Worm (Caenorhabditis elegans) whole organism, L3 larva: ENCODE results near the gene dod-19.

Experiments
- R02D3.7 ChIP-seq: fragments of 150-350 bp; optimal IDR thresholded peaks from 2 replicates; lab custom pipeline; 2014; ENCODE audit warnings: missing biosample characterization, missing genetic modification characterization
- ZK546.5 ChIP-seq: sonication (generic microtip); optimal IDR thresholded peaks from 2 replicates; lab custom pipeline; 2017; ENCODE audit warnings: missing biosample characterization, missing genetic modification characterization
- aly-2 ChIP-seq: fragments of 150-350 bp; optimal IDR thresholded peaks from 2 replicates; lab custom pipeline; 2014; ENCODE audit warnings: missing biosample characterization, missing genetic modification characterization
- ama-1 ChIP-seq: fragments of 150-350 bp; optimal IDR thresholded peaks from 2 replicates; lab custom pipeline; 2018
- ceh-16 ChIP-seq: sonication (generic microtip); optimal IDR thresholded peaks from 2 replicates; lab custom pipeline; 2017; ENCODE audit warnings: missing biosample characterization, missing genetic modification characterization
- ceh-28 ChIP-seq: fragments of 150-350 bp; optimal IDR thresholded peaks from 2 replicates; lab custom pipeline; 2014; ENCODE audit warnings: missing biosample characterization, missing genetic modification reagents, missing genetic modification characterization
- ceh-82 ChIP-seq: fragments of 150-350 bp; optimal IDR thresholded peaks from 2 replicates; lab custom pipeline; 2014; ENCODE audit warnings: missing biosample characterization, missing genetic modification characterization
- ceh-9 ChIP-seq: sonication (generic microtip); optimal IDR thresholded peaks from 2 replicates; lab custom pipeline; 2018; ENCODE audit warnings: missing biosample characterization, missing genetic modification characterization
- daf-12 ChIP-seq: fragments of 150-350 bp; optimal IDR thresholded peaks from 2 replicates; lab custom pipeline; 2014; ENCODE audit warnings: missing biosample characterization, missing genetic modification reagents, missing genetic modification characterization
- egl-27 ChIP-seq: sonication (generic microtip); optimal IDR thresholded peaks from 4 replicates; lab custom pipeline; 2017; ENCODE audit warnings: missing biosample characterization, missing genetic modification reagents, missing genetic modification characterization
- egl-5 ChIP-seq: fragments of 150-350 bp; optimal IDR thresholded peaks from 2 replicates; lab custom pipeline; 2017; ENCODE audit warnings: missing biosample characterization, missing genetic modification reagents, missing genetic modification characterization, inconsistent platforms
- elt-1 ChIP-seq: fragments of 150-350 bp; optimal IDR thresholded peaks from 2 replicates; lab custom pipeline; 2014; ENCODE audit warnings: missing biosample characterization, missing genetic modification characterization
- elt-2 ChIP-seq: sonication (generic microtip); optimal IDR thresholded peaks from 2 replicates; lab custom pipeline; 2016; ENCODE audit warnings: missing genetic modification reagents, mild to moderate bottlenecking, missing genetic modification characterization, missing compliant biosample characterization
- elt-3 ChIP-seq, 3 experiments: fragments of 150-350 bp in 1 of 3; sonication (generic microtip) in 2 of 3; optimal IDR thresholded peaks; 2 replicates in 2 of 3; 4 replicates in 1 of 3; lab custom pipeline; 2014 to 2017; ENCODE audit warnings: missing biosample characterization in 3 of 3, missing genetic modification characterization in 3 of 3
- eor-1 ChIP-seq, 2 experiments: fragments of 150-350 bp; optimal IDR thresholded peaks; 2 replicates each; lab custom pipeline; 2014 to 2018; ENCODE audit warnings: missing biosample characterization in 2 of 2, missing genetic modification characterization in 2 of 2
- fkh-10 ChIP-seq: sonication (generic microtip); optimal IDR thresholded peaks from 2 replicates; lab custom pipeline; 2017; ENCODE audit warnings: missing biosample characterization, missing genetic modification reagents, missing genetic modification characterization
- fkh-2 ChIP-seq: fragments of 150-350 bp; optimal IDR thresholded peaks from 2 replicates; lab custom pipeline; 2014; ENCODE audit warnings: missing biosample characterization, missing genetic modification reagents, missing genetic modification characterization
- fos-1 ChIP-seq: fragments of 150-350 bp; optimal IDR thresholded peaks from 2 replicates; lab custom pipeline; 2014; ENCODE audit warnings: missing biosample characterization, missing genetic modification characterization
- hmg-11 ChIP-seq: sonication (generic microtip); optimal IDR thresholded peaks from 2 replicates; lab custom pipeline; 2016; ENCODE audit warnings: missing genetic modification characterization, missing compliant biosample characterization
- jun-1 ChIP-seq: fragments of 150-350 bp; optimal IDR thresholded peaks from 2 replicates; lab custom pipeline; 2014; ENCODE audit warnings: missing biosample characterization, missing genetic modification reagents, missing genetic modification characterization
- lin-15B ChIP-seq: fragments of 150-350 bp; optimal IDR thresholded peaks from 2 replicates; lab custom pipeline; 2014; ENCODE audit warnings: missing biosample characterization, missing genetic modification characterization
- lin-39 ChIP-seq: fragments of 150-350 bp; optimal IDR thresholded peaks from 2 replicates; lab custom pipeline; 2018; ENCODE audit warnings: missing biosample characterization, missing genetic modification reagents, missing genetic modification characterization
- lsy-12 ChIP-seq: sonication (generic microtip); optimal IDR thresholded peaks from 2 replicates; lab custom pipeline; 2016; ENCODE audit warnings: mild to moderate bottlenecking, missing genetic modification characterization, missing compliant biosample characterization
- mdl-1 ChIP-seq: fragments of 150-350 bp; optimal IDR thresholded peaks from 2 replicates; lab custom pipeline; 2014; ENCODE audit warnings: missing biosample characterization, missing genetic modification characterization
- mml-1 ChIP-seq: fragments of 150-350 bp; sonication (generic microtip); optimal IDR thresholded peaks from 3 replicates; lab custom pipeline; 2014; ENCODE audit warnings: missing biosample characterization, missing genetic modification characterization
- nfya-1 ChIP-seq: sonication (generic microtip); optimal IDR thresholded peaks from 2 replicates; lab custom pipeline; 2017; ENCODE audit warnings: missing genetic modification characterization, mild to moderate bottlenecking, missing compliant biosample characterization, antibody characterized with exemption, moderate library complexity; ENCODE audit not compliant: insufficient read depth
- nhr-11 ChIP-seq: fragments of 150-350 bp; optimal IDR thresholded peaks from 2 replicates; lab custom pipeline; 2014; ENCODE audit warnings: missing biosample characterization, missing genetic modification characterization
- nhr-12 ChIP-seq: fragments of 150-350 bp; optimal IDR thresholded peaks from 2 replicates; lab custom pipeline; 2014; ENCODE audit warnings: missing biosample characterization, missing genetic modification characterization
- nhr-23 ChIP-seq: fragments of 150-350 bp; optimal IDR thresholded peaks from 2 replicates; lab custom pipeline; 2014; ENCODE audit warnings: missing biosample characterization, missing genetic modification reagents, missing genetic modification characterization
- nhr-237 ChIP-seq: fragments of 150-350 bp; optimal IDR thresholded peaks from 2 replicates; lab custom pipeline; 2014; ENCODE audit warnings: missing biosample characterization, missing genetic modification characterization
- nhr-25 ChIP-seq: sonication (generic microtip); optimal IDR thresholded peaks from 2 replicates; lab custom pipeline; 2017; ENCODE audit warnings: missing biosample characterization, missing genetic modification characterization
- nhr-28 ChIP-seq: fragments of 150-350 bp; optimal IDR thresholded peaks from 2 replicates; lab custom pipeline; 2014; ENCODE audit warnings: missing biosample characterization, missing genetic modification characterization
- nhr-43 ChIP-seq: sonication (generic microtip); optimal IDR thresholded peaks from 2 replicates; lab custom pipeline; 2016; ENCODE audit warnings: mild to moderate bottlenecking, missing genetic modification characterization, missing compliant biosample characterization; ENCODE audit not compliant: poor library complexity, severe bottlenecking
- nhr-67 ChIP-seq: fragments of 150-350 bp; optimal IDR thresholded peaks from 2 replicates; lab custom pipeline; 2014; ENCODE audit warnings: missing biosample characterization, missing genetic modification characterization
- nhr-76 ChIP-seq: fragments of 150-350 bp; sonication (generic microtip); optimal IDR thresholded peaks from 5 replicates; lab custom pipeline; 2014; ENCODE audit warnings: missing biosample characterization, missing genetic modification characterization
- nhr-77 ChIP-seq: fragments of 150-350 bp; optimal IDR thresholded peaks from 2 replicates; lab custom pipeline; 2014; ENCODE audit warnings: missing biosample characterization, missing genetic modification characterization
- pha-4 ChIP-seq: fragments of 150-350 bp; optimal IDR thresholded peaks from 2 replicates; lab custom pipeline; 2014; ENCODE audit warnings: missing biosample characterization, missing genetic modification reagents, missing genetic modification characterization
- pqm-1 ChIP-seq: fragments of 150-350 bp; optimal IDR thresholded peaks from 2 replicates; lab custom pipeline; 2017; ENCODE audit warnings: missing biosample characterization, missing genetic modification characterization, inconsistent platforms
- sea-2 ChIP-seq: fragments of 150-350 bp; sonication (generic microtip); optimal IDR thresholded peaks from 4 replicates; lab custom pipeline; 2014; ENCODE audit warnings: missing biosample characterization, missing genetic modification reagents, missing genetic modification characterization
- skn-1 ChIP-seq: fragments of 150-350 bp; optimal IDR thresholded peaks from 2 replicates; lab custom pipeline; 2014; ENCODE audit warnings: missing biosample characterization, missing genetic modification characterization
- snpc-4 ChIP-seq: fragments of 150-350 bp; optimal IDR thresholded peaks from 2 replicates; lab custom pipeline; 2014; ENCODE audit warnings: missing biosample characterization, missing genetic modification characterization
- tbx-2 ChIP-seq: sonication (generic microtip); optimal IDR thresholded peaks from 2 replicates; lab custom pipeline; 2016; ENCODE audit warnings: mild to moderate bottlenecking, missing genetic modification characterization, missing compliant biosample characterization
- unc-39 ChIP-seq: sonication (generic microtip); optimal IDR thresholded peaks from 4 replicates; lab custom pipeline; 2017; ENCODE audit warnings: missing biosample characterization, missing genetic modification characterization
- unc-62 ChIP-seq: fragments of 150-350 bp; sonication (generic microtip); optimal IDR thresholded peaks from 4 replicates; lab custom pipeline; 2014; ENCODE audit warnings: missing biosample characterization, missing genetic modification reagents, missing genetic modification characterization
- zag-1 ChIP-seq: fragments of 150-350 bp; optimal IDR thresholded peaks from 2 replicates; lab custom pipeline; 2014; ENCODE audit warnings: missing biosample characterization, missing genetic modification characterization
- ztf-11 ChIP-seq: fragments of 150-350 bp; optimal IDR thresholded peaks from 2 replicates; lab custom pipeline; 2014; ENCODE audit warnings: missing biosample characterization, missing genetic modification characterization
- ztf-4 ChIP-seq: fragments of 150-350 bp; optimal IDR thresholded peaks from 2 replicates; lab custom pipeline; 2014; ENCODE audit warnings: missing biosample characterization, missing genetic modification characterization

The dod-19 gene

ce11 chrV:385488-385887, 29.1 kb downstream of the dod-19 start, which contains the start of gene lipl-5 (continued):
- TF ChIP-seq pha-4 (tag; lab: Kevin White, UChicago) (peak; percentile 54), egl-5 (tag; lab: Kevin White, UChicago) (no peak), ceh-16 (tag; lab: Kevin White, UChicago) (no peak), R02D3.7 (no peak), nhr-12 (tag; lab: Kevin White, UChicago) (no peak), ztf-11 (tag; lab: Kevin White, UChicago) (no peak), elt-3 (tag; optimal IDR thresholded peaks at IDR 0.05; lab: Kevin White, UChicago) (no peak)

ce11 chrV:384511-384910, 30.0 kb downstream of the dod-19 start:
- TF ChIP-seq elt-2 (tag; lab: Kevin White, UChicago) (peak; percentile 83), pqm-1 (tag; lab: Kevin White, UChicago) (peak; percentile 31), nhr-43 (tag; lab: Kevin White, UChicago) (no peak), nhr-28 (no peak)
- TF ChIP-seq, all 47 proteins: peak for 2

- TF ChIP-seq nhr-11 (tag; lab: Kevin White, UChicago) (no peak), pqm-1 (tag; lab: Kevin White, UChicago) (no peak), elt-1 (no peak), fos-1 (tag; lab: Kevin White, UChicago) (no peak), tbx-2 (peak; percentile 10), nhr-25 (tag; lab: Kevin White, UChicago) (peak; percentile 92), nfya-1 (tag; lab: Kevin White, UChicago) (no peak), aly-2 (tag; lab: Kevin White, UChicago) (no peak), nhr-76 (no peak), fkh-2 (no peak), ztf-4 (tag; lab: Kevin White, UChicago) (no peak), nhr-237 (tag; lab: Kevin White, UChicago) (no peak), hmg-11 (no peak), lsy-12 (tag; lab: Kevin White, UChicago) (peak; percentile 14), snpc-4 (tag; lab: Kevin White, UChicago) (peak; percentile 31), elt-2 (tag; lab: Kevin White, UChicago) (peak; percentile 26), nhr-12 (tag; lab: Kevin White, UChicago) (no peak), ceh-28 (peak; percentile 27), ZK546.5 (no peak), fkh-10 (no peak), eor-1 (tag; optimal IDR thresholded peaks at IDR 0.05; lab: Kevin White, UChicago) (no peak), lin-15B (tag; lab: Kevin White, UChicago) (no peak), R02D3.7 (peak; percentile 0), mml-1 (tag; lab: Kevin White, UChicago) (no peak), ceh-16 (tag; lab: Kevin White, UChicago) (no peak), egl-5 (tag; lab: Kevin White, UChicago) (no peak), egl-27 (peak; percentile 58), unc-39 (tag; lab: Kevin White, UChicago) (no peak), lin-39 (tag; lab: Kevin White, UChicago) (no peak), sea-2 (GFP tag; lab: Kevin White, UChicago) (no peak), jun-1 (tag; lab: Kevin White, UChicago) (no peak), ama-1 (lab: Kevin White, UChicago) (no peak), unc-62 (peak; percentile 27), nhr-23 (tag; lab: Kevin White, UChicago) (peak; percentile 93), pha-4 (tag; lab: Kevin White, UChicago) (no peak), ceh-9 (no peak), elt-3 (tag; optimal IDR thresholded peaks at IDR 0.05; lab: Kevin White, UChicago) (peak; percentile 64 to 72 (median 69)), daf-12 (no peak), ceh-82 (tag; lab: Kevin White, UChicago) (no peak), mdl-1 (tag; lab: Kevin White, UChicago) (no peak), nhr-77 (tag; lab: Kevin White, UChicago) (no peak), skn-1 (tag; lab: Kevin White, UChicago) (no peak), nhr-28 (no peak), zag-1 (no peak), ztf-11 (tag; lab: Kevin White, UChicago) (no peak), nhr-67 (no peak), nhr-43 (tag; lab: Kevin White, UChicago) (peak; percentile 97)
Measured at ce11 chrV:381227-381950, 33.2 kb downstream of the dod-19 start, which contains the start of gene ZK6.8. TSS of gene ZK6.8 (plus strand) at chrV:381908.
